Worm (Caenorhabditis elegans) whole organism, L4 larva: Measurements from ENCODE around the gene npp-15.

Experiments used
- F49E8.2 ChIP-seq: sonication (generic microtip); optimal IDR thresholded peaks from 2 replicates; lab custom pipeline; 2016; ENCODE audit warnings: missing compliant biosample characterization, mild to moderate bottlenecking, missing genetic modification characterization, borderline replicate concordance
- T26A8.4 ChIP-seq: fragments of 200-800 bp; sonication (Bioruptor generic); IDR thresholded peaks from 2 replicates; pipeline ENCODE4 v1.3.6; 2022; ENCODE audit warnings: missing genetic modification characterization, missing compliant biosample characterization
- Y105C5A.15 ChIP-seq: fragments of 200-800 bp; sonication (Bioruptor generic); IDR thresholded peaks from 2 replicates; pipeline ENCODE4 v1.3.6; 2022; ENCODE audit warnings: missing genetic modification characterization, missing compliant biosample characterization
- Y5F2A.4 ChIP-seq: fragments of 200-800 bp; sonication (Bioruptor generic); optimal IDR thresholded peaks from 2 replicates; lab custom pipeline; 2018; ENCODE audit warnings: mild to moderate bottlenecking, missing genetic modification characterization, missing compliant biosample characterization
- aha-1 ChIP-seq: fragments of 150-350 bp; peaks from one replicate; lab custom pipeline; 2014; ENCODE audit warnings: missing biosample characterization, missing genetic modification characterization
- ceh-44 ChIP-seq: fragments of 200-800 bp; sonication (Bioruptor generic); IDR thresholded peaks from 2 replicates; pipeline ENCODE4 v1.3.6; 2022; ENCODE audit warnings: missing genetic modification reagents, missing genetic modification characterization, missing compliant biosample characterization
- ceh-62 ChIP-seq: sonication (generic microtip); optimal IDR thresholded peaks from 2 replicates; lab custom pipeline; 2017; ENCODE audit warnings: missing biosample characterization, missing genetic modification characterization
- cey-2 ChIP-seq: sonication (generic microtip); optimal IDR thresholded peaks from 3 replicates; lab custom pipeline; 2017; ENCODE audit warnings: missing genetic modification characterization, mild to moderate bottlenecking, missing compliant biosample characterization, antibody characterized with exemption, borderline replicate concordance; ENCODE audit not compliant: insufficient read depth
- daf-12 ChIP-seq: fragments of 150-350 bp; optimal IDR thresholded peaks from 2 replicates; lab custom pipeline; 2014; ENCODE audit warnings: missing biosample characterization, missing genetic modification reagents, missing genetic modification characterization
- daf-16 ChIP-seq, 3 experiments: sonication (generic microtip); optimal IDR thresholded peaks; 2 replicates each; lab custom pipeline; 2016 to 2017; ENCODE audit warnings: missing genetic modification characterization in 3 of 3, missing genetic modification reagents in 3 of 3, mild to moderate bottlenecking in 2 of 3, missing compliant biosample characterization in 2 of 3, missing biosample characterization in 1 of 3, moderate library complexity in 1 of 3
- daf-19 ChIP-seq: fragments of 200-800 bp; sonication (Bioruptor generic); conservative IDR thresholded peaks from 2 replicates; pipeline ENCODE4 v1.3.6; 2022; ENCODE audit warnings: missing genetic modification characterization, missing compliant biosample characterization
- dmd-8 ChIP-seq: fragments of 200-800 bp; sonication (Bioruptor generic); IDR thresholded peaks from 2 replicates; pipeline ENCODE4 v1.3.6; 2022; ENCODE audit warnings: missing genetic modification characterization, missing compliant biosample characterization
- dpl-1 ChIP-seq: fragments of 150-350 bp; optimal IDR thresholded peaks from 2 replicates; lab custom pipeline; 2014; ENCODE audit warnings: missing biosample characterization, missing genetic modification reagents, missing genetic modification characterization
- duxl-1 ChIP-seq: sonication (generic microtip); optimal IDR thresholded peaks from 2 replicates; lab custom pipeline; 2016; ENCODE audit warnings: mild to moderate bottlenecking, missing genetic modification characterization, moderate library complexity, missing compliant biosample characterization; ENCODE audit not compliant: poor library complexity
- dve-1 ChIP-seq: sonication (generic microtip); optimal IDR thresholded peaks from 2 replicates; lab custom pipeline; 2017; ENCODE audit warnings: antibody characterized with exemption, mild to moderate bottlenecking, missing genetic modification characterization, missing compliant biosample characterization; ENCODE audit not compliant: insufficient read depth
- egl-27 ChIP-seq: sonication (generic microtip); optimal IDR thresholded peaks from 3 replicates; lab custom pipeline; 2017; ENCODE audit warnings: missing biosample characterization, missing genetic modification reagents, missing genetic modification characterization
- fkh-10 ChIP-seq: fragments of 150-350 bp; optimal IDR thresholded peaks from 2 replicates; lab custom pipeline; 2014; ENCODE audit warnings: missing biosample characterization, missing genetic modification reagents, missing genetic modification characterization
- hlh-30 ChIP-seq: sonication (generic microtip); optimal IDR thresholded peaks from 2 replicates; lab custom pipeline; 2017; ENCODE audit warnings: antibody characterized with exemption, mild to moderate bottlenecking, missing genetic modification characterization, missing compliant biosample characterization; ENCODE audit not compliant: insufficient read depth
- hmg-1.1 ChIP-seq: fragments of 200-800 bp; sonication (Bioruptor generic); IDR thresholded peaks from 2 replicates; pipeline ENCODE4 v1.3.6; 2022; ENCODE audit warnings: missing genetic modification reagents, missing genetic modification characterization, missing compliant biosample characterization
- jun-1 ChIP-seq: fragments of 150-350 bp; optimal IDR thresholded peaks from 2 replicates; lab custom pipeline; 2014; ENCODE audit warnings: missing biosample characterization, missing genetic modification reagents, missing genetic modification characterization
- lin-15B ChIP-seq: fragments of 150-350 bp; sonication (generic microtip); optimal IDR thresholded peaks from 3 replicates; lab custom pipeline; 2014; ENCODE audit warnings: missing biosample characterization, missing genetic modification characterization
- lin-38 ChIP-seq: fragments of 200-800 bp; sonication (Bioruptor generic); IDR thresholded peaks from 2 replicates; pipeline ENCODE4 v1.3.6; 2022; ENCODE audit warnings: missing genetic modification reagents, missing genetic modification characterization, missing compliant biosample characterization
- lsy-2 ChIP-seq, 2 experiments: fragments of 150-350 bp in 1 of 2; sonication (generic microtip) in 1 of 2; optimal IDR thresholded peaks; 2 replicates each; lab custom pipeline; 2014 to 2017; ENCODE audit warnings: missing biosample characterization in 2 of 2, missing genetic modification characterization in 2 of 2
- mdl-1 ChIP-seq, 2 experiments: fragments of 150-350 bp in 1 of 2; sonication (generic microtip) in 1 of 2; optimal IDR thresholded peaks; 2 replicates each; lab custom pipeline; 2014 to 2017; ENCODE audit warnings: missing biosample characterization in 2 of 2, missing genetic modification characterization in 2 of 2
- mdt-29 ChIP-seq: fragments of 200-800 bp; sonication (Bioruptor generic); IDR thresholded peaks from 2 replicates; pipeline ENCODE4 v1.3.6; 2022; ENCODE audit warnings: missing genetic modification reagents, missing genetic modification characterization, missing compliant biosample characterization
- mep-1 ChIP-seq: fragments of 150-350 bp; sonication (generic microtip); optimal IDR thresholded peaks from 3 replicates; lab custom pipeline; 2014; ENCODE audit warnings: missing biosample characterization, missing genetic modification characterization
- mes-2 ChIP-seq: sonication (generic microtip); optimal IDR thresholded peaks from 2 replicates; lab custom pipeline; 2016; ENCODE audit warnings: missing genotype, mild to moderate bottlenecking, missing genetic modification characterization, missing compliant biosample characterization; ENCODE audit not compliant: poor library complexity, severe bottlenecking
- mxl-3 ChIP-seq: fragments of 200-800 bp; sonication (Bioruptor generic); optimal IDR thresholded peaks from 2 replicates; lab custom pipeline; 2018; ENCODE audit warnings: mild to moderate bottlenecking, missing genetic modification characterization, missing compliant biosample characterization
- nhr-10 ChIP-seq: fragments of 150-350 bp; optimal IDR thresholded peaks from 2 replicates; lab custom pipeline; 2014; ENCODE audit warnings: missing biosample characterization, missing genetic modification characterization
- nhr-111 ChIP-seq: fragments of 200-800 bp; sonication (Bioruptor generic); optimal IDR thresholded peaks from 2 replicates; lab custom pipeline; 2018; ENCODE audit warnings: mild to moderate bottlenecking, missing genetic modification characterization, missing compliant biosample characterization
- nhr-28 ChIP-seq: fragments of 150-350 bp; optimal IDR thresholded peaks from 2 replicates; lab custom pipeline; 2014; ENCODE audit warnings: missing biosample characterization, missing genetic modification characterization
- nhr-6 ChIP-seq: fragments of 150-350 bp; optimal IDR thresholded peaks from 2 replicates; lab custom pipeline; 2014; ENCODE audit warnings: missing biosample characterization, missing genetic modification characterization
- pha-4 ChIP-seq, 2 experiments: fragments of 150-350 bp in 1 of 2; fragments of 200-800 bp in 1 of 2; sonication (Bioruptor generic) in 1 of 2; IDR thresholded peaks in 1 of 2; optimal IDR thresholded peaks in 1 of 2; 2 replicates each; pipeline versions ENCODE4 v1.3.6 to Lab custom; 2014 to 2022; ENCODE audit warnings: missing genetic modification characterization in 2 of 2, missing genetic modification reagents in 2 of 2, missing biosample characterization in 1 of 2, missing compliant biosample characterization in 1 of 2
- pqm-1 ChIP-seq: sonication (generic microtip); optimal IDR thresholded peaks from 2 replicates; lab custom pipeline; 2017; ENCODE audit warnings: missing biosample characterization, missing genetic modification characterization
- rbr-2 ChIP-seq: sonication (generic microtip); optimal IDR thresholded peaks from 2 replicates; lab custom pipeline; 2016; ENCODE audit warnings: missing genotype, missing genetic modification characterization, missing compliant biosample characterization
- saeg-2 ChIP-seq: fragments of 200-800 bp; sonication (Bioruptor generic); IDR thresholded peaks from 2 replicates; pipeline ENCODE4 v1.3.6; 2022; ENCODE audit warnings: missing genetic modification reagents, missing genetic modification characterization, missing compliant biosample characterization
- snpc-1.2 ChIP-seq: fragments of 200-800 bp; sonication (Bioruptor generic); IDR thresholded peaks from 2 replicates; pipeline ENCODE4 v1.3.6; 2022; ENCODE audit warnings: missing genetic modification reagents, missing genetic modification characterization, missing compliant biosample characterization
- snpc-4 ChIP-seq: fragments of 150-350 bp; optimal IDR thresholded peaks from 2 replicates; lab custom pipeline; 2014; ENCODE audit warnings: missing biosample characterization, missing genetic modification characterization
- spr-1 ChIP-seq: sonication (generic microtip); optimal IDR thresholded peaks from 2 replicates; lab custom pipeline; 2016; ENCODE audit warnings: mild to moderate bottlenecking, missing genetic modification characterization, missing compliant biosample characterization
- spr-3 ChIP-seq: fragments of 200-800 bp; sonication (Bioruptor generic); optimal IDR thresholded peaks from 2 replicates; lab custom pipeline; 2018; ENCODE audit warnings: mild to moderate bottlenecking, missing genetic modification characterization, missing compliant biosample characterization
- unc-39 ChIP-seq: sonication (generic microtip); optimal IDR thresholded peaks from 2 replicates; lab custom pipeline; 2017; ENCODE audit warnings: missing biosample characterization, missing genetic modification characterization
- unc-62 ChIP-seq, 3 experiments: fragments of 150-350 bp in 1 of 3; sonication (generic microtip); optimal IDR thresholded peaks in 2 of 3; peaks in 1 of 3; 1 replicate in 1 of 3; 2 replicates in 2 of 3; lab custom pipeline; 2014 to 2017; ENCODE audit warnings: missing biosample characterization in 3 of 3, missing genetic modification characterization in 3 of 3, missing genetic modification reagents in 3 of 3, missing genotype in 1 of 3
- vab-7 ChIP-seq: fragments of 200-800 bp; sonication (Bioruptor generic); IDR thresholded peaks from 2 replicates; pipeline ENCODE4 v1.3.6; 2022; ENCODE audit warnings: missing genetic modification reagents, missing genetic modification characterization, missing compliant biosample characterization
- zag-1 ChIP-seq: fragments of 150-350 bp; optimal IDR thresholded peaks from 2 replicates; lab custom pipeline; 2014; ENCODE audit warnings: missing biosample characterization, missing genetic modification characterization
- zfp-2 ChIP-seq: sonication (generic microtip); optimal IDR thresholded peaks from 2 replicates; lab custom pipeline; 2016; ENCODE audit warnings: mild to moderate bottlenecking, missing genetic modification characterization, missing compliant biosample characterization
- zfp-3 ChIP-seq: fragments of 200-800 bp; sonication (Bioruptor generic); conservative IDR thresholded peaks from 2 replicates; pipeline ENCODE4 v1.3.6; 2022; ENCODE audit warnings: missing genetic modification reagents, missing genetic modification characterization, missing compliant biosample characterization
- ztf-7 ChIP-seq: fragments of 150-350 bp; optimal IDR thresholded peaks from 2 replicates; lab custom pipeline; 2014; ENCODE audit warnings: missing biosample characterization, missing genetic modification characterization

Gene npp-15

ce11 chrIII:7978289-7978688, 49.4 kb downstream of the npp-15 start (continued):
- TF ChIP-seq mdl-1 (tag; optimal IDR thresholded peaks at IDR 0.05; lab: Kevin White, UChicago) (no peak), lsy-2 (tag; optimal IDR thresholded peaks at IDR 0.05; lab: Kevin White, UChicago) (no peak), Y105C5A.15 (GFP tag; lab: Robert Waterston, UW) (no peak), hlh-30 (tag; lab: Kevin White, UChicago) (peak; percentile 0), mep-1 (tag; lab: Kevin White, UChicago) (no peak), vab-7 (GFP tag; lab: Robert Waterston, UW) (0 out of 2 replicates have a peak, but pooled peaks have one; percentile 48), nhr-10 (tag; lab: Kevin White, UChicago) (no peak), aha-1 (tag; lab: Kevin White, UChicago) (peak; percentile 60), duxl-1 (tag; lab: Kevin White, UChicago) (peak; percentile 25), spr-1 (tag; lab: Kevin White, UChicago) (no peak), cey-2 (tag; lab: Kevin White, UChicago) (no peak), pqm-1 (no peak), ceh-44 (GFP tag; lab: Robert Waterston, UW) (no peak), zag-1 (no peak), snpc-1.2 (GFP tag; lab: Robert Waterston, UW) (no peak), zfp-2 (tag; lab: Kevin White, UChicago) (no peak), rbr-2 (tag; lab: Kevin White, UChicago) (no peak), Y5F2A.4 (GFP tag; lab: Kevin White, UChicago) (no peak), daf-16 (GFP tag; optimal IDR thresholded peaks at IDR 0.05; lab: Kevin White, UChicago) (no peak), daf-16 (tag; optimal IDR thresholded peaks at IDR 0.05; lab: Kevin White, UChicago) (peak; percentile 15), mdt-29 (GFP tag; lab: Robert Waterston, UW) (no peak), dmd-8 (0 out of 2 replicates have a peak, but pooled peaks have one; percentile 38), mxl-3 (GFP tag; lab: Kevin White, UChicago) (peak; percentile 23), nhr-111 (GFP tag; lab: Kevin White, UChicago) (no peak), F49E8.2 (tag; lab: Kevin White, UChicago) (no peak), snpc-4 (tag; lab: Kevin White, UChicago) (no peak), lin-15B (tag; lab: Kevin White, UChicago) (no peak), egl-27 (tag; lab: Kevin White, UChicago) (no peak), lin-38 (GFP tag; lab: Robert Waterston, UW) (no peak), unc-39 (tag; lab: Kevin White, UChicago) (no peak), saeg-2 (GFP tag; lab: Robert Waterston, UW) (no peak), zfp-3 (no peak; the same call in 1 of the 2 replicates), fkh-10 (GFP tag; lab: Kevin White, UChicago) (no peak), unc-62 (GFP tag; optimal IDR thresholded peaks at IDR 0.05 in 1 of 2; lab: Kevin White, UChicago) (peak in 1 of 2 experiments; percentile 57), unc-62 (tag; optimal IDR thresholded peaks at IDR 0.05; lab: Kevin White, UChicago) (no peak), dpl-1 (GFP tag; lab: Kevin White, UChicago) (no peak), T26A8.4 (no peak)

- TF ChIP-seq mep-1 (tag; lab: Kevin White, UChicago) (peak; percentile 46), mdl-1 (tag; optimal IDR thresholded peaks at IDR 0.05; lab: Kevin White, UChicago) (peak in 1 of 2 experiments; percentile 23), jun-1 (tag; lab: Kevin White, UChicago) (peak; percentile 6), daf-12 (no peak), ceh-62 (tag; lab: Kevin White, UChicago) (no peak), hmg-1.1 (peak; percentile 54), daf-16 (GFP tag; optimal IDR thresholded peaks at IDR 0.05; lab: Kevin White, UChicago) (peak in 1 of 2 experiments; percentile 23), daf-16 (tag; optimal IDR thresholded peaks at IDR 0.05; lab: Kevin White, UChicago) (peak; percentile 92), ztf-7 (tag; lab: Kevin White, UChicago) (peak; percentile 16), nhr-28 (tag; lab: Kevin White, UChicago) (peak; percentile 44), dve-1 (tag; lab: Kevin White, UChicago) (peak; percentile 62), mes-2 (tag; lab: Kevin White, UChicago) (peak; percentile 26), pha-4 (GFP tag; IDR thresholded peaks at IDR 0.05; lab: Robert Waterston, UW) (no peak), pha-4 (tag; optimal IDR thresholded peaks at IDR 0.05; lab: Kevin White, UChicago) (peak; percentile 64), lin-38 (GFP tag; lab: Robert Waterston, UW) (no peak), spr-3 (no peak), nhr-6 (peak; percentile 60), dpl-1 (GFP tag; lab: Kevin White, UChicago) (peak; percentile 11), duxl-1 (tag; lab: Kevin White, UChicago) (no peak), daf-19 (GFP tag; lab: Robert Waterston, UW) (no peak), mdt-29 (GFP tag; lab: Robert Waterston, UW) (no peak), lsy-2 (tag; optimal IDR thresholded peaks at IDR 0.05; lab: Kevin White, UChicago) (peak in 1 of 2 experiments; percentile 44), spr-1 (tag; lab: Kevin White, UChicago) (no peak)
Measured at ce11 chrIII:7978723-7979122, 49.9 kb downstream of the npp-15 start.
